Fruit fly (Drosophila melanogaster) S2 (cell line): ENCODE results near the gene CG9672.

Experiments
- CG8478 ChIP-seq: fragments of >200 bp; optimal IDR thresholded peaks from 2 replicates; lab custom pipeline; 2018
- CTCF ChIP-seq, 2 experiments: fragments of >200 bp; optimal IDR thresholded peaks; 2 replicates each; lab custom pipeline; 2018

CG9672 gene

dm6 chrX:16694959-16695358 is 11.7 kb downstream of the CG9672 start, which contains the start of gene Septin4:
Gene Septin4, minus strand, starts transcription at chrX:16695173.
- TF ChIP-seq CTCF (optimal IDR thresholded peaks at IDR 0.05; lab: Kevin White, UChicago) (no peak), CG8478 (no peak)

- TF ChIP-seq CTCF (optimal IDR thresholded peaks at IDR 0.05; lab: Kevin White, UChicago) (no peak), CG8478 (no peak)
Observed at dm6 chrX:16694477-16694876, 12.2 kb downstream of the CG9672 start.

DNA sequence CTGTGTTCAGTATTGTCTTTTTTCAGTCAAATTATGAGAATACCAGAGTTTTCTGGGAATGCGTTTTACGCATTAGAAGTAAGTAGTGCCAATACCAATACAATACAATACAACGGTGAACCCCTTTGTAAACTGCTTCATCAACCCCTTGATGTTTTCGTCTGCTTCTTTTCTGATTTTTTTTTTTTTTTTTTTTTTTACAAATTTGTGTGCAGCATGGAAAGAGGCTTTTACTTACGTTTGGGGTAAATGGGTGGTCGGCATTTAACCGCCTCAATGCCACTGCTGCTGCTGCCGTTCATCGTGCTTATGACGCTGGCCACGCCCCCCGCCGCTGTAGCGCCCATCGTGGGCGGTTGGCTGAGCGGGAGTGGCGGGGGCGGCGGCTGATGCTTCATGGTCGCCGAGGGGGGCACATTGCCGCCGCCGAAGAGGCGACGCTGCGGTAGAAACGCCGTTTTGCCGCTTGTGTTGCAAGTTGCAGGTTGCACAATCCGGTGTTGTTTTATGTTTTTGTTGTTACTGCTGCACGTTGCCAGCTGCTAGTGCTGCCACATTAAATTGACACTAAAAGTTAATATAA is 12.8 kb downstream of the CG9672 start:
- TF ChIP-seq CTCF (optimal IDR thresholded peaks at IDR 0.05; lab: Kevin White, UChicago) (no peak), CG8478 (no peak)

DNA sequence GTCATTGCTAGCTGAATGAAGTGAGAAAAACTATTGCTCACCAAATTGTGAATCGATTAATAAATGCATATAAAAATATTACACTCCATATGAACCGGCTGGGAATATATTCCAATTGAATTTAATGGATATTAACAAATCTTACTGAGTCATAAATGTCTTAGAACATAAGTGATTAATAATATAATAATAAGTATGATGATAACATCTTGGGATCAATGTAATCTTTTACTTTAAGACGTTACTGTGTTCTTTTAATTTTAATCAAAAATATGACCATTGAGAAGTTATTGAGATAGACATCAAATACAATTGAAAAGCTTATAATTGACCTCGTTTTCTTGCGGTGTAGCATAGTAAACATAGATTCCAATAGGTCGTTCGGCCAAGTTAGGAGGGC is 14.3 kb downstream of the CG9672 start:
- TF ChIP-seq CTCF (optimal IDR thresholded peaks at IDR 0.05; lab: Kevin White, UChicago) (no peak), CG8478 (no peak)

DNA sequence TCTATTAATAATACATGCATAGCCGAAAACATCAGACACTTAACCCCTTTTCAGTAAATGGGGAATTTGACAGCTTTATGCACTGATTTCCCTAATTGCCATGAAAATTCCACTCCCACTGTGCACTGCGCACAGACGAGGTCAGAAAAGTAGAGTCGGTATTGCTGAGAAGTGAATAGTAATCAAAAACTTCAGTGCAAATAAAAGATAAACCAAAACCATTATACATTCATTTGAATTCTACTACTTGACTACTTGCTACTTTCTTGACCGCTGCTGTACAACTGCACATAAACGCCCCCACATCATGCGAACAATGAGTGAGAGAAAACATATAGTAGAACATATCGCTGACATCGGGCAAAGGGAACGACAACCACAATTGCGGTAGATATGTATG is 15.2 kb downstream of the CG9672 start:
- TF ChIP-seq CTCF (optimal IDR thresholded peaks at IDR 0.05; lab: Kevin White, UChicago) (no peak), CG8478 (no peak)

- TF ChIP-seq CTCF (optimal IDR thresholded peaks at IDR 0.05; lab: Kevin White, UChicago), result no peak
- no peak for TF ChIP-seq CG8478
Observed at dm6 chrX:16690499-16690898, 16.2 kb downstream of the CG9672 start.

- TF ChIP-seq CG8478 (no peak), CTCF (optimal IDR thresholded peaks at IDR 0.05; lab: Kevin White, UChicago) (no peak)
Observed at dm6 chrX:16689966-16690365, 16.7 kb downstream of the CG9672 start.

dm6 chrX:16689339-16689738 is 17.3 kb downstream of the CG9672 start:
- TF ChIP-seq CTCF (optimal IDR thresholded peaks at IDR 0.05; lab: Kevin White, UChicago) (no peak), CG8478 (no peak)

dm6 chrX:16688106-16688459 is 18.6 kb downstream of the CG9672 start:
- TF ChIP-seq CTCF (optimal IDR thresholded peaks at IDR 0.05; lab: Kevin White, UChicago), result no peak
- no peak for TF ChIP-seq CG8478

- no peak for TF ChIP-seq CTCF (optimal IDR thresholded peaks at IDR 0.05; lab: Kevin White, UChicago)
- TF ChIP-seq CG8478, result no peak
Observed at dm6 chrX:16687400-16688105, 19.1 kb downstream of the CG9672 start.

dm6 chrX:16683765-16684164 is 22.9 kb downstream of the CG9672 start, which contains the start of gene Axs:
Gene Axs, minus strand, starts transcription at chrX:16683895.
- TF ChIP-seq CG8478 (no peak), CTCF (optimal IDR thresholded peaks at IDR 0.05; lab: Kevin White, UChicago) (peak; percentile 31 to 49)

- no peak for TF ChIP-seq CTCF (optimal IDR thresholded peaks at IDR 0.05; lab: Kevin White, UChicago)
- TF ChIP-seq CG8478, result no peak
Observed at dm6 chrX:16678845-16679347, 27.8 kb downstream of the CG9672 start, which contains the start of the genes CG13010 and sing. Gene CG13010, minus strand, starts transcription at chrX:16678945. Gene sing, plus strand, starts transcription at chrX:16679297.

dm6 chrX:16677163-16677562 is 29.5 kb downstream of the CG9672 start:
- TF ChIP-seq CTCF (optimal IDR thresholded peaks at IDR 0.05; lab: Kevin White, UChicago), result no peak
- no peak for TF ChIP-seq CG8478

- TF ChIP-seq CG8478 (no peak), CTCF (optimal IDR thresholded peaks at IDR 0.05; lab: Kevin White, UChicago) (no peak)
Observed at dm6 chrX:16676653-16677052, 30.0 kb downstream of the CG9672 start, which contains the start of gene CG13012. Gene CG13012, minus strand, starts transcription at chrX:16676753.

DNA sequence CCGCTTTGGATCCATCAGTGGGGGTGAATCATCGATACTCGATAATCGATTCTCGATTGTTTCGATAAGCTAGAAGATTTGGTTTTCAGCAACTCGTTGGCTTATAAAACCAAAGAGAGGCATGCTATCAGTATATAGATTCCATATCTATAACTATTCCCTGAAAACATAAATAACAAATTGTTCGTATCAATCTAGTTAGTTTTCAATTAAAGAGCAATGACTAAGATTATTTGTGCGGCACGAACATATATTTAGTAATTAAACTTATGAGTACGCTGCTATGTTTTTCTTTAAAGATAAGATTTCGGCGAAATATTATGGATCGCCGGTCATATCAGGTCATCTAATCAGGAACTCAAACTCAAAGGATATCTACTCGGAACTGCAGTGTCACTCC is 32.1 kb downstream of the CG9672 start:
- TF ChIP-seq CTCF (optimal IDR thresholded peaks at IDR 0.05; lab: Kevin White, UChicago), result no peak
- no peak for TF ChIP-seq CG8478

DNA sequence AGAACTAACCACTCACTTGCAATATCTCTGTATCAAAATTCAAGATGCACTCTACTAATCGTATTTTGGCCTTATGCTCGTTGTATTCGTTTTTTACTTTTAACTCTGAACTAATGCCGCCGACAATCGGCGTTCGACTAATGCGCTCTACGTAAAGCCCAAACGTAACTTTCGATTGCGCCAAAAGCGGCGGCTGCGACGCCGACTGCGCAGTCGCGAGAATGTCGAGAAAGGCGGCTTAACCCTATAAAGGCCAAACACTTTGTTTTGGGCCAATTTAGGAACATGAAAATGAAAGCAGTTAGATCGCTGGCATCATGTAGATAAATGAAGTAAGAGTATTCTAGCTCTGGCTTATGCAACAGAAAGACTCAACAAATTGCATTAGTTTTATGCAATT is 33.8 kb downstream of the CG9672 start:
- TF ChIP-seq CTCF (optimal IDR thresholded peaks at IDR 0.05; lab: Kevin White, UChicago), result no peak
- no peak for TF ChIP-seq CG8478
